Worm (Caenorhabditis elegans): ENCODE data around the gene F32A5.8.

- TF ChIP-seq daf-12 (tag; optimal IDR thresholded peaks at IDR 0.05) (no peak), fkh-10 (GFP tag; optimal IDR thresholded peaks at IDR 0.05) (no peak), nhr-28 (tag; optimal IDR thresholded peaks at IDR 0.05) (no peak), elt-3 (tag; optimal IDR thresholded peaks at IDR 0.05) (no peak), R02D3.7 (tag; optimal IDR thresholded peaks at IDR 0.05) (no peak), nhr-11 (tag; optimal IDR thresholded peaks at IDR 0.05) (no peak), tbx-2 (tag; optimal IDR thresholded peaks at IDR 0.05) (no peak), fos-1 (tag; optimal IDR thresholded peaks at IDR 0.05) (no peak)
These were observed 13.9 kb downstream of the F32A5.8 start for ce11 chrII:7269783-7270182.
